Worm (Caenorhabditis elegans) whole organism, young adult: ENCODE measurements around the gene col-99.
A peak's percentile ranks its signal among the peaks of the same experiment; 100 is the strongest.

Experiments
- C17E4.6 ChIP-seq: fragments of 200-800 bp; sonication (Bioruptor generic); IDR thresholded peaks from 2 replicates; pipeline ENCODE4 v1.3.6; 2022; ENCODE audit warnings: missing genetic modification reagents, missing genetic modification characterization, missing compliant biosample characterization
- D2030.7 ChIP-seq: fragments of 200-800 bp; sonication (Bioruptor generic); IDR thresholded peaks from 2 replicates; pipeline ENCODE4 v1.3.6; 2022; ENCODE audit warnings: missing genetic modification reagents, missing genetic modification characterization, missing compliant biosample characterization
- F10E7.11 ChIP-seq: sonication (generic microtip); optimal IDR thresholded peaks from 2 replicates; lab custom pipeline; 2017; ENCODE audit warnings: mild to moderate bottlenecking, missing genetic modification characterization, moderate library complexity, missing compliant biosample characterization
- F37B4.10 ChIP-seq: fragments of 200-800 bp; sonication (Bioruptor generic); IDR thresholded peaks from 2 replicates; pipeline ENCODE4 v1.3.6; 2022; ENCODE audit warnings: missing genetic modification characterization, missing compliant biosample characterization
- F49E8.2 ChIP-seq: sonication (generic microtip); optimal IDR thresholded peaks from 3 replicates; lab custom pipeline; 2017; ENCODE audit warnings: missing genetic modification characterization, mild to moderate bottlenecking, missing compliant biosample characterization, antibody characterized with exemption, moderate library complexity; ENCODE audit not compliant: insufficient read depth
- F52B5.7 ChIP-seq: sonication (generic microtip); optimal IDR thresholded peaks from 2 replicates; lab custom pipeline; 2016; ENCODE audit warnings: mild to moderate bottlenecking, missing genetic modification characterization, missing compliant biosample characterization
- F57A8.1 ChIP-seq: fragments of 200-800 bp; sonication (Bioruptor generic); optimal IDR thresholded peaks from 2 replicates; lab custom pipeline; 2018; ENCODE audit warnings: mild to moderate bottlenecking, missing genetic modification characterization, moderate library complexity, missing compliant biosample characterization
- K12H6.12 ChIP-seq: fragments of 200-800 bp; sonication (Bioruptor generic); optimal IDR thresholded peaks from 2 replicates; lab custom pipeline; 2018; ENCODE audit warnings: mild to moderate bottlenecking, missing genetic modification characterization, missing compliant biosample characterization
- ZK185.1 ChIP-seq: sonication (generic microtip); optimal IDR thresholded peaks from 2 replicates; lab custom pipeline; 2016; ENCODE audit warnings: mild to moderate bottlenecking, missing genetic modification characterization, missing compliant biosample characterization; ENCODE audit not compliant: poor library complexity, severe bottlenecking
- ama-1 ChIP-seq, 3 experiments: fragments of 150-350 bp in 1 of 3; sonication (generic microtip) in 2 of 3; optimal IDR thresholded peaks; 2 replicates each; lab custom pipeline; 2014 to 2018; ENCODE audit warnings: missing biosample characterization in 2 of 3, missing genetic modification characterization in 2 of 3, missing genetic modification reagents in 2 of 3
- atf-7 ChIP-seq: sonication (generic microtip); optimal IDR thresholded peaks from 2 replicates; lab custom pipeline; 2017; ENCODE audit warnings: mild to moderate bottlenecking, missing genetic modification characterization, missing compliant biosample characterization
- ccch-3 ChIP-seq: fragments of 200-800 bp; sonication (Bioruptor generic); optimal IDR thresholded peaks from 2 replicates; lab custom pipeline; 2018; ENCODE audit warnings: mild to moderate bottlenecking, missing genetic modification characterization, missing compliant biosample characterization
- ceh-100 ChIP-seq: fragments of 200-800 bp; sonication (Bioruptor generic); IDR thresholded peaks from 2 replicates; pipeline ENCODE4 v1.3.6; 2022; ENCODE audit warnings: missing genetic modification reagents, missing genetic modification characterization, missing compliant biosample characterization
- ceh-27 ChIP-seq: fragments of 200-800 bp; sonication (Bioruptor generic); optimal IDR thresholded peaks from 2 replicates; lab custom pipeline; 2018; ENCODE audit warnings: mild to moderate bottlenecking, missing genetic modification characterization, moderate library complexity, missing compliant biosample characterization
- ceh-58 ChIP-seq: fragments of 200-800 bp; sonication (Bioruptor generic); IDR thresholded peaks from 2 replicates; pipeline ENCODE4 v1.3.6; 2022; ENCODE audit warnings: missing genetic modification characterization, missing compliant biosample characterization
- die-1 ChIP-seq: sonication (generic microtip); optimal IDR thresholded peaks from 2 replicates; lab custom pipeline; 2016; ENCODE audit warnings: missing genotype, mild to moderate bottlenecking, missing genetic modification characterization, missing compliant biosample characterization
- dpff-1 ChIP-seq: sonication (generic microtip); optimal IDR thresholded peaks from 2 replicates; lab custom pipeline; 2017; ENCODE audit warnings: mild to moderate bottlenecking, missing genetic modification characterization, missing compliant biosample characterization
- dpl-1 ChIP-seq: fragments of 150-350 bp; optimal IDR thresholded peaks from 2 replicates; lab custom pipeline; 2014; ENCODE audit warnings: missing biosample characterization, missing genetic modification reagents, missing genetic modification characterization
- egl-18 ChIP-seq: fragments of 200-800 bp; sonication (Bioruptor generic); IDR thresholded peaks from 2 replicates; pipeline ENCODE4 v1.3.6; 2022; ENCODE audit warnings: missing genetic modification reagents, missing genetic modification characterization, missing compliant biosample characterization
- ekl-4 ChIP-seq: fragments of 200-800 bp; sonication (Bioruptor generic); IDR thresholded peaks from 2 replicates; pipeline ENCODE4 v1.3.6; 2022; ENCODE audit warnings: missing genetic modification reagents, missing genetic modification characterization, missing compliant biosample characterization
- him-1 ChIP-seq: sonication (generic microtip); optimal IDR thresholded peaks from 2 replicates; lab custom pipeline; 2016; ENCODE audit warnings: missing genotype, missing genetic modification reagents, missing genetic modification characterization, missing compliant biosample characterization
- hmg-1.2 ChIP-seq: fragments of 200-800 bp; sonication (Bioruptor generic); IDR thresholded peaks from 2 replicates; pipeline ENCODE4 v1.3.6; 2022; ENCODE audit warnings: missing genetic modification reagents, missing genetic modification characterization, missing compliant biosample characterization
- hmg-20 ChIP-seq: fragments of 200-800 bp; sonication (Bioruptor generic); IDR thresholded peaks from 2 replicates; pipeline ENCODE4 v1.3.6; 2022; ENCODE audit warnings: missing genetic modification reagents, missing genetic modification characterization, missing compliant biosample characterization
- let-607 ChIP-seq, 2 experiments: fragments of 200-800 bp in 1 of 2; sonication (Bioruptor generic) in 1 of 2; sonication (generic microtip) in 1 of 2; optimal IDR thresholded peaks; 2 replicates each; lab custom pipeline; 2016 to 2018; ENCODE audit warnings: mild to moderate bottlenecking in 2 of 2, missing compliant biosample characterization in 2 of 2, missing genetic modification characterization in 2 of 2, moderate library complexity in 2 of 2, missing genotype in 1 of 2
- lin-35 ChIP-seq, 3 experiments: fragments of 150-350 bp in 2 of 3; sonication (generic microtip) in 1 of 3; optimal IDR thresholded peaks; 2 replicates each; lab custom pipeline; 2014 to 2018; ENCODE audit warnings: missing biosample characterization in 3 of 3, missing genetic modification characterization in 3 of 3, missing genetic modification reagents in 3 of 3
- lin-54 ChIP-seq: fragments of 200-800 bp; sonication (Bioruptor generic); optimal IDR thresholded peaks from 2 replicates; lab custom pipeline; 2018; ENCODE audit warnings: mild to moderate bottlenecking, missing genetic modification characterization, missing compliant biosample characterization
- lir-1 ChIP-seq: fragments of 200-800 bp; sonication (Bioruptor generic); conservative IDR thresholded peaks from 2 replicates; pipeline ENCODE4 v1.3.6; 2022; ENCODE audit warnings: missing genetic modification reagents, missing genetic modification characterization, missing compliant biosample characterization
- madf-3 ChIP-seq: fragments of 200-800 bp; sonication (Bioruptor generic); IDR thresholded peaks from 2 replicates; pipeline ENCODE4 v1.3.6; 2022; ENCODE audit warnings: missing genetic modification reagents, missing genetic modification characterization, missing compliant biosample characterization
- madf-6 ChIP-seq: fragments of 200-800 bp; sonication (Bioruptor generic); IDR thresholded peaks from 2 replicates; pipeline ENCODE4 v1.3.6; 2022; ENCODE audit warnings: missing genetic modification reagents, missing genetic modification characterization, missing compliant biosample characterization
- mel-28 ChIP-seq: sonication (generic microtip); optimal IDR thresholded peaks from 2 replicates; lab custom pipeline; 2016; ENCODE audit warnings: borderline replicate concordance, mild to moderate bottlenecking, missing genetic modification characterization, missing compliant biosample characterization
- mes-4 ChIP-seq: sonication (generic microtip); optimal IDR thresholded peaks from 2 replicates; lab custom pipeline; 2016; ENCODE audit warnings: missing genotype, missing genetic modification characterization, missing compliant biosample characterization
- nfya-1 ChIP-seq: sonication (generic microtip); optimal IDR thresholded peaks from 2 replicates; lab custom pipeline; 2017; ENCODE audit warnings: antibody characterized with exemption, missing compliant biosample characterization, missing genetic modification characterization, borderline replicate concordance; ENCODE audit not compliant: insufficient read depth
- nfya-2 ChIP-seq: fragments of 200-800 bp; sonication (Bioruptor generic); IDR thresholded peaks from 2 replicates; pipeline ENCODE4 v1.3.6; 2022; ENCODE audit warnings: missing genetic modification reagents, missing genetic modification characterization, missing compliant biosample characterization
- pbrm-1 ChIP-seq: fragments of 200-800 bp; sonication (Bioruptor generic); IDR thresholded peaks from 2 replicates; pipeline ENCODE4 v1.3.6; 2022; ENCODE audit warnings: missing genetic modification reagents, missing genetic modification characterization, missing compliant biosample characterization
- rec-8 ChIP-seq, 2 experiments: sonication (generic microtip); optimal IDR thresholded peaks; 2 replicates each; lab custom pipeline; 2016; ENCODE audit warnings: mild to moderate bottlenecking in 2 of 2, missing genetic modification characterization in 2 of 2, missing genetic modification reagents in 2 of 2, missing genotype in 2 of 2, missing biosample characterization in 1 of 2, missing compliant biosample characterization in 1 of 2, moderate library complexity in 1 of 2
- repo-1 ChIP-seq: sonication (generic microtip); optimal IDR thresholded peaks from 2 replicates; lab custom pipeline; 2017; ENCODE audit warnings: mild to moderate bottlenecking, missing genetic modification characterization, missing compliant biosample characterization
- rpc-1 ChIP-seq, 2 experiments: fragments of 150-350 bp in 1 of 2; sonication (generic microtip) in 1 of 2; optimal IDR thresholded peaks; 2 replicates each; lab custom pipeline; 2014 to 2018; ENCODE audit warnings: missing biosample characterization in 1 of 2, missing genetic modification characterization in 1 of 2, missing genetic modification reagents in 1 of 2, missing genotype in 1 of 2
- sea-2 ChIP-seq: fragments of 200-800 bp; sonication (Bioruptor generic); IDR thresholded peaks from 2 replicates; pipeline ENCODE4 v1.3.6; 2022; ENCODE audit warnings: missing genetic modification characterization, missing compliant biosample characterization
- snpc-1.3 ChIP-seq: sonication (generic microtip); optimal IDR thresholded peaks from 2 replicates; lab custom pipeline; 2017; ENCODE audit warnings: missing genetic modification characterization, mild to moderate bottlenecking, missing compliant biosample characterization, antibody characterized with exemption, moderate library complexity, missing genotype, missing genetic modification reagents; ENCODE audit not compliant: insufficient read depth
- tlf-1 ChIP-seq: fragments of 200-800 bp; sonication (Bioruptor generic); optimal IDR thresholded peaks from 2 replicates; lab custom pipeline; 2018; ENCODE audit warnings: mild to moderate bottlenecking, missing genetic modification characterization, missing compliant biosample characterization
- unc-62 ChIP-seq: fragments of 150-350 bp; optimal IDR thresholded peaks from 2 replicates; lab custom pipeline; 2014; ENCODE audit warnings: missing biosample characterization, missing genetic modification reagents, missing genetic modification characterization
- xnd-1 ChIP-seq: sonication (generic microtip); optimal IDR thresholded peaks from 2 replicates; lab custom pipeline; 2016; ENCODE audit warnings: missing genotype, missing genetic modification reagents, missing genetic modification characterization, missing compliant biosample characterization
- ztf-18 ChIP-seq: sonication (generic microtip); optimal IDR thresholded peaks from 2 replicates; lab custom pipeline; 2016; ENCODE audit warnings: missing genotype, mild to moderate bottlenecking, missing genetic modification characterization, missing compliant biosample characterization
- ztf-22 ChIP-seq: fragments of 200-800 bp; sonication (Bioruptor generic); optimal IDR thresholded peaks from 2 replicates; lab custom pipeline; 2018; ENCODE audit warnings: mild to moderate bottlenecking, missing genetic modification characterization, moderate library complexity, missing compliant biosample characterization
- ztf-25 ChIP-seq: fragments of 200-800 bp; sonication (Bioruptor generic); IDR thresholded peaks from 2 replicates; pipeline ENCODE4 v1.3.6; 2022; ENCODE audit warnings: missing genetic modification reagents, missing genetic modification characterization, missing compliant biosample characterization
- ztf-26 ChIP-seq: sonication (generic microtip); optimal IDR thresholded peaks from 2 replicates; lab custom pipeline; 2017; ENCODE audit warnings: missing genetic modification characterization, missing compliant biosample characterization
- ztf-28 ChIP-seq: fragments of 200-800 bp; sonication (Bioruptor generic); IDR thresholded peaks from 2 replicates; pipeline ENCODE4 v1.3.6; 2022; ENCODE audit warnings: missing genetic modification reagents, missing genetic modification characterization, missing compliant biosample characterization

The col-99 gene

ce11 chrIV:192046-192445 is 44.3 kb upstream of the col-99 start, which contains the start of gene Y38C1AA.12 (continued):
- TF ChIP-seq rec-8 (tag; optimal IDR thresholded peaks at IDR 0.05; lab: Kevin White, UChicago) (peak; percentile 17 to 38), pbrm-1 (GFP tag; lab: Robert Waterston, UW) (no peak), die-1 (no peak), ekl-4 (GFP tag; lab: Robert Waterston, UW) (peak; percentile 23; the same call in 1 of the 2 replicates), ceh-58 (GFP tag; lab: Robert Waterston, UW) (no peak), lin-35 (GFP tag; optimal IDR thresholded peaks at IDR 0.05; lab: Kevin White, UChicago) (peak in 1 of 3 experiments; percentile 36), dpl-1 (GFP tag; lab: Kevin White, UChicago) (peak; percentile 15), rpc-1 (optimal IDR thresholded peaks at IDR 0.05; lab: Kevin White, UChicago) (no peak), rpc-1 (tag; optimal IDR thresholded peaks at IDR 0.05; lab: Kevin White, UChicago) (no peak), let-607 (tag; optimal IDR thresholded peaks at IDR 0.05; lab: Kevin White, UChicago) (peak in 1 of 2 experiments; percentile 78), repo-1 (tag; lab: Kevin White, UChicago) (no peak), ZK185.1 (peak; percentile 93), tlf-1 (GFP tag; lab: Kevin White, UChicago) (peak; percentile 48), F52B5.7 (tag; lab: Kevin White, UChicago) (no peak), ccch-3 (GFP tag; lab: Kevin White, UChicago) (peak; percentile 25), ztf-28 (GFP tag; lab: Robert Waterston, UW) (peak; percentile 63; the same call in 1 of the 2 replicates), dpff-1 (tag; lab: Kevin White, UChicago) (no peak), mel-28 (tag; lab: Kevin White, UChicago) (no peak), sea-2 (GFP tag; lab: Robert Waterston, UW) (no peak), F37B4.10 (GFP tag; lab: Robert Waterston, UW) (no peak), unc-62 (GFP tag; lab: Kevin White, UChicago) (no peak), ztf-25 (peak; percentile 83; the same call in 1 of the 2 replicates), hmg-1.2 (no peak), him-1 (tag; lab: Kevin White, UChicago) (peak; percentile 84), ztf-18 (tag; lab: Kevin White, UChicago) (peak; percentile 26), hmg-20 (GFP tag; lab: Robert Waterston, UW) (peak; percentile 63; the same call in 1 of the 2 replicates), mes-4 (tag; lab: Kevin White, UChicago) (no peak), lin-54 (peak; percentile 65), nfya-1 (tag; lab: Kevin White, UChicago) (no peak), nfya-2 (no peak), lir-1 (GFP tag; lab: Robert Waterston, UW) (0 out of 2 replicates have a peak, but pooled peaks have one; percentile 40), atf-7 (no peak), ceh-27 (peak; percentile 88), madf-3 (GFP tag; lab: Robert Waterston, UW) (peak; percentile 87), F10E7.11 (tag; lab: Kevin White, UChicago) (peak; percentile 46), F49E8.2 (tag; lab: Kevin White, UChicago) (no peak), snpc-1.3 (tag; lab: Kevin White, UChicago) (no peak), madf-6 (GFP tag; lab: Robert Waterston, UW) (peak; percentile 65; the same call in 1 of the 2 replicates), C17E4.6 (GFP tag; lab: Robert Waterston, UW) (no peak), K12H6.12 (tag; lab: Kevin White, UChicago) (peak; percentile 79), F57A8.1 (GFP tag; lab: Kevin White, UChicago) (no peak), D2030.7 (GFP tag; lab: Robert Waterston, UW) (peak; percentile 87), egl-18 (GFP tag; lab: Robert Waterston, UW) (0 out of 2 replicates have a peak, but pooled peaks have one; percentile 50), ceh-100 (GFP tag; lab: Robert Waterston, UW) (peak; percentile 67), ztf-22 (GFP tag; lab: Kevin White, UChicago) (no peak), ztf-26 (tag; lab: Kevin White, UChicago) (peak; percentile 54), ama-1 (optimal IDR thresholded peaks at IDR 0.05; lab: Kevin White, UChicago) (no peak), ama-1 (GFP tag; optimal IDR thresholded peaks at IDR 0.05; lab: Kevin White, UChicago) (no peak), xnd-1 (no peak)
